Worm (Caenorhabditis elegans): ENCODE results near the gene Y61A9LA.1.

ce11 chrV:4562493-4562892 lies 22.6 kb upstream of the Y61A9LA.1 start:
- no peak for TF ChIP-seq him-1 (tag; optimal IDR thresholded peaks at IDR 0.05)
- no peak for TF ChIP-seq dao-5 (tag; optimal IDR thresholded peaks at IDR 0.05)
- TF ChIP-seq W03F9.2 (tag; optimal IDR thresholded peaks at IDR 0.05): no peak

Measured in whole organism, L4/young adult.